Fruit fly (Drosophila melanogaster) S2 (cell line): Measurements from ENCODE around the gene CG42866.

Source experiments
- CG8478 ChIP-seq: fragments of >200 bp; optimal IDR thresholded peaks from 2 replicates; lab custom pipeline; 2018
- CTCF ChIP-seq, 2 experiments: fragments of >200 bp; optimal IDR thresholded peaks; 2 replicates each; lab custom pipeline; 2018

- TF ChIP-seq CG8478 (lab: Kevin White, UChicago) (no peak), CTCF (optimal IDR thresholded peaks at IDR 0.05; lab: Kevin White, UChicago) (no peak)
Observed at dm6 chr2L:19923786-19924185, 37.7 kb downstream of the CG42866 start.
